Worm (Caenorhabditis elegans) whole organism, L1 larva: ENCODE data around the gene cyp-25A4.

Source experiments
- Y116A8C.19 ChIP-seq: sonication (generic microtip); optimal IDR thresholded peaks from 2 replicates; lab custom pipeline; 2016; ENCODE audit warnings: missing compliant biosample characterization, missing genetic modification characterization, borderline replicate concordance
- aha-1 ChIP-seq: fragments of 150-350 bp; optimal IDR thresholded peaks from 2 replicates; lab custom pipeline; 2014; ENCODE audit warnings: missing biosample characterization, missing genetic modification characterization
- aly-2 ChIP-seq: fragments of 150-350 bp; optimal IDR thresholded peaks from 2 replicates; lab custom pipeline; 2014; ENCODE audit warnings: missing biosample characterization, missing genetic modification characterization
- ama-1 ChIP-seq: fragments of 150-350 bp; optimal IDR thresholded peaks from 2 replicates; lab custom pipeline; 2014
- blmp-1 ChIP-seq: fragments of 150-350 bp; optimal IDR thresholded peaks from 2 replicates; lab custom pipeline; 2014; ENCODE audit warnings: missing biosample characterization, missing genetic modification characterization
- ceh-63 ChIP-seq: fragments of 200-800 bp; sonication (Bioruptor generic); optimal IDR thresholded peaks from 2 replicates; lab custom pipeline; 2018; ENCODE audit warnings: mild to moderate bottlenecking, missing genetic modification characterization, missing compliant biosample characterization
- ceh-82 ChIP-seq, 3 experiments: fragments of 150-350 bp in 1 of 3; sonication (generic microtip) in 2 of 3; optimal IDR thresholded peaks; 2 replicates each; lab custom pipeline; 2014 to 2017; ENCODE audit warnings: missing biosample characterization in 3 of 3, missing genetic modification characterization in 3 of 3
- ceh-88 ChIP-seq: fragments of 200-800 bp; sonication (Bioruptor generic); IDR thresholded peaks from 2 replicates; pipeline ENCODE4 v1.3.6; 2022; ENCODE audit warnings: missing genetic modification characterization, missing compliant biosample characterization
- ces-1 ChIP-seq: fragments of 150-350 bp; optimal IDR thresholded peaks from 2 replicates; lab custom pipeline; 2014; ENCODE audit warnings: missing biosample characterization, missing genetic modification reagents, missing genetic modification characterization
- dpl-1 ChIP-seq, 3 experiments: fragments of 150-350 bp in 2 of 3; sonication (generic microtip) in 1 of 3; optimal IDR thresholded peaks; 2 replicates each; lab custom pipeline; 2014 to 2017; ENCODE audit warnings: missing biosample characterization in 3 of 3, missing genetic modification characterization in 3 of 3, missing genetic modification reagents in 3 of 3
- efl-1 ChIP-seq, 4 experiments: fragments of 150-350 bp; optimal IDR thresholded peaks in 3 of 4; peaks in 1 of 4; 1 replicate in 1 of 4; 2 replicates in 3 of 4; lab custom pipeline; 2014; ENCODE audit warnings: missing biosample characterization in 2 of 4, missing genetic modification characterization in 2 of 4, missing genetic modification reagents in 2 of 4
- efl-3 ChIP-seq: fragments of 200-800 bp; sonication (Bioruptor generic); optimal IDR thresholded peaks from 2 replicates; lab custom pipeline; 2018; ENCODE audit warnings: mild to moderate bottlenecking, missing genetic modification characterization, missing compliant biosample characterization
- egl-13 ChIP-seq: sonication (generic microtip); optimal IDR thresholded peaks from 2 replicates; lab custom pipeline; 2016; ENCODE audit warnings: missing genotype, missing genetic modification reagents, missing genetic modification characterization, missing compliant biosample characterization
- elt-2 ChIP-seq: sonication (generic microtip); optimal IDR thresholded peaks from 2 replicates; lab custom pipeline; 2016; ENCODE audit warnings: missing genetic modification characterization, mild to moderate bottlenecking, inconsistent platforms, missing compliant biosample characterization, missing genetic modification reagents
- elt-3 ChIP-seq, 6 experiments: fragments of 150-350 bp in 1 of 6; sonication (generic microtip); optimal IDR thresholded peaks; 2 replicates each; lab custom pipeline; 2017 to 2018; ENCODE audit warnings: missing biosample characterization in 6 of 6, missing genetic modification characterization in 6 of 6, inconsistent platforms in 1 of 6
- ets-5 ChIP-seq: fragments of 200-800 bp; sonication (Bioruptor generic); IDR thresholded peaks from 2 replicates; pipeline ENCODE4 v1.3.6; 2022; ENCODE audit warnings: missing genetic modification characterization, missing compliant biosample characterization
- fkh-10 ChIP-seq: sonication (generic microtip); optimal IDR thresholded peaks from 2 replicates; lab custom pipeline; 2017; ENCODE audit warnings: missing biosample characterization, missing genetic modification reagents, missing genetic modification characterization
- fkh-4 ChIP-seq: sonication (generic microtip); optimal IDR thresholded peaks from 2 replicates; lab custom pipeline; 2016; ENCODE audit warnings: missing compliant biosample characterization, missing genetic modification characterization, borderline replicate concordance
- fkh-8 ChIP-seq: sonication (generic microtip); optimal IDR thresholded peaks from 2 replicates; lab custom pipeline; 2016; ENCODE audit warnings: mild to moderate bottlenecking, missing genetic modification characterization, missing compliant biosample characterization
- fos-1 ChIP-seq: fragments of 150-350 bp; optimal IDR thresholded peaks from 2 replicates; lab custom pipeline; 2014; ENCODE audit warnings: missing biosample characterization, missing genetic modification characterization
- hlh-17 ChIP-seq: fragments of 200-800 bp; sonication (Bioruptor generic); optimal IDR thresholded peaks from 2 replicates; lab custom pipeline; 2018; ENCODE audit warnings: missing genetic modification characterization, mild to moderate bottlenecking, missing compliant biosample characterization, moderate library complexity, borderline replicate concordance
- irx-1 ChIP-seq: sonication (generic microtip); optimal IDR thresholded peaks from 2 replicates; lab custom pipeline; 2016; ENCODE audit warnings: missing genetic modification characterization, missing compliant biosample characterization
- isw-1 ChIP-seq: fragments of 200-800 bp; sonication (Bioruptor generic); IDR thresholded peaks from 2 replicates; pipeline ENCODE4 v1.3.6; 2022; ENCODE audit warnings: missing genetic modification characterization, missing compliant biosample characterization
- jun-1 ChIP-seq: fragments of 150-350 bp; optimal IDR thresholded peaks from 2 replicates; lab custom pipeline; 2014; ENCODE audit warnings: missing biosample characterization, missing genetic modification reagents, missing genetic modification characterization
- lin-13 ChIP-seq: fragments of 150-350 bp; optimal IDR thresholded peaks from 2 replicates; lab custom pipeline; 2014; ENCODE audit warnings: missing biosample characterization, missing genetic modification reagents, missing genetic modification characterization
- lin-15B ChIP-seq: fragments of 150-350 bp; sonication (generic microtip); optimal IDR thresholded peaks from 3 replicates; lab custom pipeline; 2014; ENCODE audit warnings: missing biosample characterization, missing genetic modification characterization
- lin-35 ChIP-seq, 2 experiments: fragments of 150-350 bp; optimal IDR thresholded peaks; 2 replicates each; lab custom pipeline; 2014; ENCODE audit warnings: missing biosample characterization in 2 of 2, missing genetic modification characterization in 2 of 2, missing genetic modification reagents in 2 of 2
- lin-39 ChIP-seq: fragments of 150-350 bp; optimal IDR thresholded peaks from 2 replicates; lab custom pipeline; 2014; ENCODE audit warnings: missing biosample characterization, missing genetic modification reagents, missing genetic modification characterization
- lir-3 ChIP-seq: sonication (generic microtip); optimal IDR thresholded peaks from 2 replicates; lab custom pipeline; 2016; ENCODE audit warnings: mild to moderate bottlenecking, missing genetic modification characterization, moderate library complexity, missing compliant biosample characterization; ENCODE audit not compliant: poor library complexity
- mab-9 ChIP-seq: fragments of 200-800 bp; sonication (Bioruptor generic); IDR thresholded peaks from 2 replicates; pipeline ENCODE4 v1.3.6; 2022; ENCODE audit warnings: missing genetic modification reagents, missing genetic modification characterization, missing compliant biosample characterization
- mdl-1 ChIP-seq, 2 experiments: fragments of 150-350 bp; optimal IDR thresholded peaks; 2 replicates each; lab custom pipeline; 2014 to 2017; ENCODE audit warnings: missing biosample characterization in 2 of 2, missing genetic modification characterization in 2 of 2, inconsistent platforms in 1 of 2
- mep-1 ChIP-seq: fragments of 150-350 bp; optimal IDR thresholded peaks from 2 replicates; lab custom pipeline; 2014; ENCODE audit warnings: missing biosample characterization, missing genetic modification characterization
- nhr-19 ChIP-seq: fragments of 200-800 bp; sonication (Bioruptor generic); conservative IDR thresholded peaks from 2 replicates; pipeline ENCODE4 v1.3.6; 2022; ENCODE audit warnings: missing genetic modification characterization, missing compliant biosample characterization
- nhr-20 ChIP-seq: sonication (generic microtip); optimal IDR thresholded peaks from 2 replicates; lab custom pipeline; 2016; ENCODE audit warnings: mild to moderate bottlenecking, missing genetic modification characterization, missing compliant biosample characterization
- nhr-237 ChIP-seq: fragments of 150-350 bp; optimal IDR thresholded peaks from 2 replicates; lab custom pipeline; 2014; ENCODE audit warnings: missing biosample characterization, missing genetic modification characterization
- nhr-47 ChIP-seq: sonication (generic microtip); optimal IDR thresholded peaks from 2 replicates; lab custom pipeline; 2016; ENCODE audit warnings: mild to moderate bottlenecking, missing genetic modification characterization, moderate library complexity, missing compliant biosample characterization
- nhr-71 ChIP-seq: sonication (generic microtip); optimal IDR thresholded peaks from 2 replicates; lab custom pipeline; 2016; ENCODE audit warnings: mild to moderate bottlenecking, missing genetic modification characterization, moderate library complexity, missing compliant biosample characterization
- nhr-76 ChIP-seq: sonication (generic microtip); optimal IDR thresholded peaks from 2 replicates; lab custom pipeline; 2017; ENCODE audit warnings: missing biosample characterization, missing genetic modification characterization
- nhr-77 ChIP-seq: fragments of 150-350 bp; optimal IDR thresholded peaks from 2 replicates; lab custom pipeline; 2014; ENCODE audit warnings: missing biosample characterization, missing genetic modification characterization
- nhr-84 ChIP-seq: sonication (generic microtip); optimal IDR thresholded peaks from 2 replicates; lab custom pipeline; 2017; ENCODE audit warnings: missing biosample characterization, missing genetic modification characterization
- pag-3 ChIP-seq: sonication (generic microtip); optimal IDR thresholded peaks from 2 replicates; lab custom pipeline; 2017; ENCODE audit warnings: missing genetic modification characterization, mild to moderate bottlenecking, missing compliant biosample characterization, antibody characterized with exemption, borderline replicate concordance; ENCODE audit not compliant: insufficient read depth
- pax-3 ChIP-seq: fragments of 200-800 bp; sonication (Bioruptor generic); optimal IDR thresholded peaks from 2 replicates; lab custom pipeline; 2018; ENCODE audit warnings: mild to moderate bottlenecking, missing genetic modification characterization, moderate library complexity, missing compliant biosample characterization
- rnt-1 ChIP-seq: sonication (generic microtip); optimal IDR thresholded peaks from 2 replicates; lab custom pipeline; 2016; ENCODE audit warnings: mild to moderate bottlenecking, missing genetic modification characterization, moderate library complexity, missing compliant biosample characterization
- skn-1 ChIP-seq: fragments of 150-350 bp; optimal IDR thresholded peaks from 2 replicates; lab custom pipeline; 2014; ENCODE audit warnings: missing biosample characterization, missing genetic modification characterization
- snu-23 ChIP-seq: sonication (generic microtip); optimal IDR thresholded peaks from 2 replicates; lab custom pipeline; 2016; ENCODE audit warnings: missing genetic modification characterization, missing compliant biosample characterization
- sptf-1 ChIP-seq: fragments of 150-350 bp; optimal IDR thresholded peaks from 2 replicates; lab custom pipeline; 2014; ENCODE audit warnings: missing biosample characterization, missing genetic modification characterization
- tbx-2 ChIP-seq: sonication (generic microtip); optimal IDR thresholded peaks from 2 replicates; lab custom pipeline; 2016; ENCODE audit warnings: missing genetic modification characterization, missing compliant biosample characterization
- unc-86 ChIP-seq: sonication (generic microtip); optimal IDR thresholded peaks from 2 replicates; lab custom pipeline; 2016; ENCODE audit warnings: missing genetic modification characterization, missing compliant biosample characterization
- unc-98 ChIP-seq: fragments of 200-800 bp; sonication (Bioruptor generic); IDR thresholded peaks from 2 replicates; pipeline ENCODE4 v1.3.6; 2022; ENCODE audit warnings: missing genetic modification characterization, missing compliant biosample characterization
- xbp-1 ChIP-seq: sonication (generic microtip); optimal IDR thresholded peaks from 2 replicates; lab custom pipeline; 2016; ENCODE audit warnings: missing genetic modification characterization, missing compliant biosample characterization
- zag-1 ChIP-seq: fragments of 150-350 bp; optimal IDR thresholded peaks from 2 replicates; lab custom pipeline; 2014; ENCODE audit warnings: missing biosample characterization, missing genetic modification characterization

Gene cyp-25A4

ce11 chrIII:3801379-3801894 is 50.4 kb downstream of the cyp-25A4 start (continued):
- TF ChIP-seq efl-1 (optimal IDR thresholded peaks at IDR 0.05; lab: Kevin White, UChicago) (peak; percentile 89 to 93), efl-1 (GFP tag; optimal IDR thresholded peaks at IDR 0.05 in 1 of 2; lab: Kevin White, UChicago) (peak; percentile 71 to 96), egl-13 (peak; percentile 83), mab-9 (GFP tag; lab: Robert Waterston, UW) (peak; percentile 82), nhr-20 (tag; lab: Kevin White, UChicago) (peak; percentile 98), lin-15B (tag; lab: Kevin White, UChicago) (peak; percentile 43), nhr-47 (tag; lab: Kevin White, UChicago) (peak; percentile 97), pag-3 (tag; lab: Kevin White, UChicago) (peak; percentile 51), dpl-1 (GFP tag; optimal IDR thresholded peaks at IDR 0.05; lab: Kevin White, UChicago) (peak; percentile 71 to 75 (median 74)), lin-39 (peak; percentile 77), lin-13 (GFP tag; lab: Kevin White, UChicago) (peak; percentile 97), nhr-71 (tag; lab: Kevin White, UChicago) (peak; percentile 99), fos-1 (peak; percentile 96), efl-3 (GFP tag; lab: Kevin White, UChicago) (no peak), ets-5 (GFP tag; lab: Robert Waterston, UW) (no peak), sptf-1 (tag; lab: Kevin White, UChicago) (no peak), tbx-2 (peak; percentile 99), Y116A8C.19 (tag; lab: Kevin White, UChicago) (no peak), fkh-10 (GFP tag; lab: Kevin White, UChicago) (peak; percentile 98), nhr-19 (GFP tag; lab: Robert Waterston, UW) (peak; percentile 95), ceh-82 (tag; optimal IDR thresholded peaks at IDR 0.05; lab: Kevin White, UChicago) (peak; percentile 78 to 97 (median 93)), aha-1 (tag; lab: Kevin White, UChicago) (peak; percentile 79), mdl-1 (tag; optimal IDR thresholded peaks at IDR 0.05; lab: Kevin White, UChicago) (peak; percentile 96 to 100), mep-1 (tag; lab: Kevin White, UChicago) (peak; percentile 95), unc-98 (GFP tag; lab: Robert Waterston, UW) (no peak), ama-1 (peak; percentile 58), irx-1 (tag; lab: Kevin White, UChicago) (peak; percentile 90), fkh-8 (peak; percentile 98), fkh-4 (tag; lab: Kevin White, UChicago) (peak; percentile 33), rnt-1 (tag; lab: Kevin White, UChicago) (peak; percentile 92), nhr-77 (tag; lab: Kevin White, UChicago) (peak; percentile 97), ces-1 (GFP tag; lab: Kevin White, UChicago) (no peak), aly-2 (peak; percentile 74), hlh-17 (GFP tag; lab: Kevin White, UChicago) (no peak), xbp-1 (tag; lab: Kevin White, UChicago) (peak; percentile 92), isw-1 (GFP tag; lab: Robert Waterston, UW) (peak; percentile 90), blmp-1 (tag; lab: Kevin White, UChicago) (peak; percentile 89), pax-3 (peak; percentile 93), snu-23 (GFP tag; lab: Kevin White, UChicago) (peak; percentile 99), elt-2 (tag; lab: Kevin White, UChicago) (peak; percentile 62), nhr-84 (tag; lab: Kevin White, UChicago) (no peak), elt-3 (tag; optimal IDR thresholded peaks at IDR 0.05; lab: Kevin White, UChicago) (peak in 5 of 6 experiments; percentile 59 to 91 (median 81)), nhr-237 (tag; lab: Kevin White, UChicago) (peak; percentile 91), lir-3 (tag; lab: Kevin White, UChicago) (peak; percentile 90), unc-86 (tag; lab: Kevin White, UChicago) (peak; percentile 97), lin-35 (GFP tag; optimal IDR thresholded peaks at IDR 0.05; lab: Kevin White, UChicago) (peak; percentile 86 to 89), skn-1 (tag; lab: Kevin White, UChicago) (peak; percentile 90), zag-1 (peak; percentile 86), ceh-63 (GFP tag; lab: Kevin White, UChicago) (no peak), nhr-76 (tag; lab: Kevin White, UChicago) (no peak), jun-1 (tag; lab: Kevin White, UChicago) (peak; percentile 94), ceh-88 (GFP tag; lab: Robert Waterston, UW) (peak; percentile 83)
